Fruit fly (Drosophila melanogaster) whole organism, prepupa: Measurements from ENCODE around the gene ci.

ENCODE experiments used
- Blimp-1 ChIP-seq: fragments of 200-800 bp; sonication (Bioruptor generic); optimal IDR thresholded peaks from 3 replicates; lab custom pipeline; 2017; ENCODE audit warnings: missing biosample characterization, missing genetic modification characterization, mild to moderate bottlenecking, moderate library complexity, missing genetic modification reagents
- CG10631 ChIP-seq: fragments of 200-800 bp; sonication (Bioruptor generic); optimal IDR thresholded peaks from 2 replicates; lab custom pipeline; 2016; ENCODE audit warnings: missing biosample characterization, missing genetic modification characterization
- CG11762 ChIP-seq: fragments of 200-800 bp; sonication (Bioruptor generic); optimal IDR thresholded peaks from 3 replicates; lab custom pipeline; 2016; ENCODE audit warnings: missing biosample characterization, missing genetic modification characterization; ENCODE audit not compliant: insufficient read depth
- CG11902 ChIP-seq: fragments of 200-800 bp; sonication (Bioruptor generic); optimal IDR thresholded peaks from 3 replicates; lab custom pipeline; 2016; ENCODE audit warnings: missing biosample characterization, missing genetic modification characterization
- CG15336 ChIP-seq: fragments of 200-800 bp; sonication (Bioruptor generic); IDR thresholded peaks from 2 replicates; pipeline ENCODE4 v1.3.6; 2022; ENCODE audit warnings: missing biosample characterization, missing genetic modification characterization
- CG16779 ChIP-seq: fragments of 200-800 bp; sonication (Bioruptor generic); optimal IDR thresholded peaks from 3 replicates; lab custom pipeline; 2017; ENCODE audit warnings: missing biosample characterization, mild to moderate bottlenecking, missing genetic modification characterization
- CG31627 ChIP-seq: fragments of 200-800 bp; sonication (Bioruptor generic); optimal IDR thresholded peaks from 3 replicates; lab custom pipeline; 2016; ENCODE audit warnings: missing biosample characterization, missing genetic modification characterization
- CG3919 ChIP-seq: fragments of 200-800 bp; sonication (Bioruptor generic); optimal IDR thresholded peaks from 3 replicates; lab custom pipeline; 2016; ENCODE audit warnings: missing biosample characterization, missing genetic modification characterization
- CG4318 ChIP-seq: fragments of 200-800 bp; sonication (Bioruptor generic); optimal IDR thresholded peaks from 3 replicates; lab custom pipeline; 2017; ENCODE audit warnings: missing biosample characterization, mild to moderate bottlenecking, missing genetic modification characterization
- CG6163 ChIP-seq: fragments of 200-800 bp; sonication (Bioruptor generic); IDR thresholded peaks from 3 replicates; pipeline ENCODE4 v1.3.6; 2022; ENCODE audit warnings: missing biosample characterization, missing genetic modification characterization
- CG6792 ChIP-seq: fragments of 200-800 bp; sonication (Bioruptor generic); optimal IDR thresholded peaks from 3 replicates; lab custom pipeline; 2016; ENCODE audit warnings: missing biosample characterization, missing genetic modification characterization
- CG6808 ChIP-seq: fragments of 200-800 bp; sonication (Bioruptor generic); optimal IDR thresholded peaks from 3 replicates; lab custom pipeline; 2017; ENCODE audit warnings: missing biosample characterization, missing genetic modification characterization, mild to moderate bottlenecking, moderate library complexity, missing genetic modification reagents
- CG6854 ChIP-seq: fragments of 200-800 bp; sonication (Bioruptor generic); optimal IDR thresholded peaks from 2 replicates; lab custom pipeline; 2017; ENCODE audit warnings: missing biosample characterization, mild to moderate bottlenecking, missing genetic modification characterization
- CG8119 ChIP-seq: fragments of 200-800 bp; sonication (Bioruptor generic); IDR thresholded peaks from 3 replicates; pipeline ENCODE4 v1.3.6; 2022; ENCODE audit warnings: missing biosample characterization, missing genetic modification characterization
- CG8319 ChIP-seq: fragments of 200-800 bp; sonication (Bioruptor generic); optimal IDR thresholded peaks from 3 replicates; lab custom pipeline; 2016; ENCODE audit warnings: missing biosample characterization, missing genetic modification characterization
- CG9139 ChIP-seq: fragments of 200-800 bp; sonication (Bioruptor generic); optimal IDR thresholded peaks from 3 replicates; lab custom pipeline; 2017; ENCODE audit warnings: missing biosample characterization, mild to moderate bottlenecking, missing genetic modification characterization
- Eip75B ChIP-seq: fragments of 200-800 bp; sonication (Bioruptor generic); optimal IDR thresholded peaks from 3 replicates; lab custom pipeline; 2016; ENCODE audit warnings: missing biosample characterization, missing genetic modification characterization
- Eip78C ChIP-seq: fragments of 200-800 bp; sonication (Bioruptor generic); peaks from one replicate; lab custom pipeline; 2016; ENCODE audit warnings: missing biosample characterization, missing genetic modification characterization
- Eip93F ChIP-seq: fragments of 200-800 bp; sonication (Bioruptor generic); optimal IDR thresholded peaks from 2 replicates; lab custom pipeline; 2016; ENCODE audit warnings: missing biosample characterization, mild to moderate bottlenecking, missing genetic modification characterization
- Ets96B ChIP-seq: fragments of 200-800 bp; optimal IDR thresholded peaks from 2 replicates; lab custom pipeline; 2019; ENCODE audit warnings: missing biosample characterization, mild to moderate bottlenecking, missing genetic modification characterization, moderate library complexity
- Gug ChIP-seq: fragments of 200-800 bp; sonication (Bioruptor generic); IDR thresholded peaks from 2 replicates; pipeline ENCODE4 v1.3.6; 2022; ENCODE audit warnings: missing biosample characterization, missing genetic modification characterization
- Hr38 ChIP-seq: sonication (Bioruptor generic); optimal IDR thresholded peaks from 2 replicates; lab custom pipeline; 2016; ENCODE audit warnings: missing biosample characterization, missing genetic modification characterization
- Hr39 ChIP-seq: fragments of 200-800 bp; sonication (Bioruptor generic); optimal IDR thresholded peaks from 2 replicates; lab custom pipeline; 2016; ENCODE audit warnings: missing biosample characterization, missing genetic modification characterization
- Lpt ChIP-seq: fragments of 200-800 bp; sonication (Bioruptor generic); optimal IDR thresholded peaks from 3 replicates; lab custom pipeline; 2016; ENCODE audit warnings: missing biosample characterization, missing genetic modification characterization
- Met ChIP-seq: fragments of 200-800 bp; sonication (Bioruptor generic); optimal IDR thresholded peaks from 3 replicates; lab custom pipeline; 2016; ENCODE audit warnings: missing biosample characterization, missing genetic modification characterization
- OdsH ChIP-seq: fragments of 200-800 bp; sonication (Bioruptor generic); optimal IDR thresholded peaks from 3 replicates; lab custom pipeline; 2016; ENCODE audit warnings: missing biosample characterization, missing genetic modification characterization
- Smox ChIP-seq: fragments of 200-800 bp; sonication (Bioruptor generic); optimal IDR thresholded peaks from 3 replicates; lab custom pipeline; 2016; ENCODE audit warnings: missing biosample characterization, missing genetic modification characterization
- Sox102F ChIP-seq: fragments of 200-800 bp; sonication (Bioruptor generic); optimal IDR thresholded peaks from 2 replicates; lab custom pipeline; 2016; ENCODE audit warnings: missing biosample characterization, mild to moderate bottlenecking, missing genetic modification characterization
- Sox14 ChIP-seq: fragments of 200-800 bp; sonication (Bioruptor generic); optimal IDR thresholded peaks from 3 replicates; lab custom pipeline; 2016; ENCODE audit warnings: missing biosample characterization, missing genetic modification characterization
- Sox15 ChIP-seq: fragments of 200-800 bp; sonication (Bioruptor generic); optimal IDR thresholded peaks from 3 replicates; lab custom pipeline; 2016; ENCODE audit warnings: missing biosample characterization, missing genetic modification characterization
- acj6 ChIP-seq: fragments of 200-800 bp; sonication (Bioruptor generic); optimal IDR thresholded peaks from 3 replicates; lab custom pipeline; 2016; ENCODE audit warnings: missing biosample characterization, missing genetic modification characterization
- cyc ChIP-seq: fragments of 200-800 bp; sonication (Bioruptor generic); optimal IDR thresholded peaks from 3 replicates; lab custom pipeline; 2016; ENCODE audit warnings: missing biosample characterization, missing genetic modification characterization
- dsx ChIP-seq: fragments of 200-800 bp; optimal IDR thresholded peaks from 3 replicates; lab custom pipeline; 2019; ENCODE audit warnings: missing biosample characterization, mild to moderate bottlenecking, missing genetic modification characterization, moderate library complexity; ENCODE audit not compliant: poor library complexity, severe bottlenecking
- fkh ChIP-seq: fragments of 200-800 bp; sonication (Bioruptor generic); optimal IDR thresholded peaks from 3 replicates; lab custom pipeline; 2017; ENCODE audit warnings: missing biosample characterization, mild to moderate bottlenecking, missing genetic modification characterization, moderate library complexity
- lz ChIP-seq: fragments of 200-800 bp; sonication (Bioruptor generic); optimal IDR thresholded peaks from 3 replicates; lab custom pipeline; 2016; ENCODE audit warnings: missing biosample characterization, missing genetic modification characterization
- net ChIP-seq: fragments of 200-800 bp; sonication (Bioruptor generic); optimal IDR thresholded peaks from 3 replicates; lab custom pipeline; 2016; ENCODE audit warnings: missing biosample characterization, missing genetic modification characterization
- salr ChIP-seq, 2 experiments: fragments of 200-800 bp; sonication (Bioruptor generic); optimal IDR thresholded peaks; 3 replicates each; lab custom pipeline; 2016 to 2018; ENCODE audit warnings: missing biosample characterization in 2 of 2, missing genetic modification characterization in 2 of 2, mild to moderate bottlenecking in 1 of 2
- ss ChIP-seq, 2 experiments: fragments of 200-800 bp; sonication (Bioruptor generic); optimal IDR thresholded peaks; 2 replicates in 1 of 2; 3 replicates in 1 of 2; lab custom pipeline; 2017 to 2018; ENCODE audit warnings: mild to moderate bottlenecking in 2 of 2, missing biosample characterization in 2 of 2, missing genetic modification characterization in 2 of 2, moderate library complexity in 1 of 2

Gene ci

DNA sequence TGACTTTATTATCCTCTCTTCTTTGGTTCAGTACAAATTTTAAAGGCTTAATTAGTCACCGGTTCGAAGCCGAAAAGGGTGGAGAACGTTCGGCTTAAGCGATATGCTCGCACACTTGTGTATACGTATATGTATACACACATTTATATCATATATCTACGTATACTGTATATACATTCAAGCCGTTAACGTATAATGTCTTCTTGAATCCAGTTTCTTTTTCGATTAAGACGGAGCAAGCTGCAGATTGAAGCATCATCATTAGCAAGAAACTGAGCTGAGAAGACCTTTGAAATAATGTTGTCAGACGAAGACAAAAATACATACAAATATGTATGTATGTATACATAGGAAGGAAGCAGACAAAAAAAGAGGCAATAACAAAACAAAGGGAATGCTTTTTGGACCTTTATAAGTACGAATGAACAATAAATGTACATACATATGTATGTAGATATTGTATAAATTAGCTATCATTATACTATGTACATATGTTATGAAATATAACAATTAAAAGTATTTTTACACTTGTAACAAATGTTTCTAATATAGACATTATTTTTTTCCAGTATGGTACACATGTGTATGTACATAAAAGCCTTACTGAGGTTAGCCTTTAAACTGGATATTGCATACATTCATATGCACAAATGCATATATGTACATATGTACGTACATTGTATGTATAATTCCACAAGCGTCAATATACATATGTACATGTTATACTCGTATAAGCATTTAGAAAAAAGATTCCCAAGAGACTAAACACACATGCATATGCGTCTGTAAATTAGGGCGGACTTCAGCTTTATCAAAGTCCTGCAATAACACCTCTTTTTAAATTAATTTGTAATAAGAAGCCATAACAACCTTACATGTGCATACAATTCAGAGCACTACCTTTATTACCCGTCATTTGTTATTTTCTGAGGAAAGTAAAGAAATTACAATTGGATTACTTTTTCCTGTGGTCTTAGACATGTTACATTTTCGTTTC lies 3.5 kb upstream of the ci start (continued):
- TF ChIP-seq CG6163 (GFP tag; lab: Robert Waterston, UW) (no peak), CG10631 (GFP tag; lab: Kevin White, UChicago) (peak; percentile 50), Ets96B (tag; lab: Kevin White, UChicago) (peak; percentile 56), CG3919 (GFP tag; lab: Kevin White, UChicago) (peak; percentile 50), CG15336 (GFP tag; lab: Robert Waterston, UW) (peak; percentile 48), net (GFP tag; lab: Kevin White, UChicago) (peak; percentile 44), salr (GFP tag; optimal IDR thresholded peaks at IDR 0.05; lab: Kevin White, UChicago) (peak in 1 of 2 experiments; percentile 19), acj6 (GFP tag; lab: Kevin White, UChicago) (peak; percentile 49), Blimp-1 (GFP tag; lab: Kevin White, UChicago) (no peak), CG31627 (GFP tag; lab: Kevin White, UChicago) (no peak), Hr39 (GFP tag; lab: Kevin White, UChicago) (no peak), Hr38 (GFP tag; lab: Kevin White, UChicago) (no peak), Smox (GFP tag; lab: Kevin White, UChicago) (no peak), CG6808 (GFP tag; lab: Kevin White, UChicago) (peak; percentile 36), Met (GFP tag; lab: Kevin White, UChicago) (peak; percentile 24), CG9139 (GFP tag; lab: Kevin White, UChicago) (peak; percentile 22), Gug (no peak), CG4318 (GFP tag; lab: Kevin White, UChicago) (no peak), OdsH (peak; percentile 51)

- TF ChIP-seq Blimp-1 (GFP tag; lab: Kevin White, UChicago) (no peak), Eip93F (GFP tag; lab: Kevin White, UChicago) (no peak), Eip75B (GFP tag; lab: Kevin White, UChicago) (peak; percentile 1), cyc (GFP tag; lab: Kevin White, UChicago) (no peak), lz (GFP tag; lab: Kevin White, UChicago) (no peak), Smox (GFP tag; lab: Kevin White, UChicago) (no peak), CG16779 (no peak), CG11762 (GFP tag; lab: Kevin White, UChicago) (no peak), CG6792 (GFP tag; lab: Kevin White, UChicago) (no peak), Sox14 (peak; percentile 2), ss (GFP tag; optimal IDR thresholded peaks at IDR 0.05; lab: Kevin White, UChicago) (peak in 1 of 2 experiments; percentile 24), CG8119 (GFP tag; lab: Robert Waterston, UW) (0 out of 3 replicates have a peak, but pooled peaks have one; percentile 19), dsx (GFP tag; lab: Kevin White, UChicago) (peak; percentile 45), net (GFP tag; lab: Kevin White, UChicago) (no peak), Eip78C (GFP tag; lab: Kevin White, UChicago) (peak; percentile 77), CG9139 (GFP tag; lab: Kevin White, UChicago) (peak; percentile 13), CG11902 (no peak), CG8319 (GFP tag; lab: Kevin White, UChicago) (no peak), CG15336 (GFP tag; lab: Robert Waterston, UW) (0 out of 2 replicates have a peak, but pooled peaks have one; percentile 11), Sox15 (GFP tag; lab: Kevin White, UChicago) (no peak), Met (GFP tag; lab: Kevin White, UChicago) (peak; percentile 10), Lpt (GFP tag; lab: Kevin White, UChicago) (peak; percentile 59), CG6854 (GFP tag; lab: Kevin White, UChicago) (peak; percentile 19), fkh (GFP tag; lab: Kevin White, UChicago) (peak; percentile 92), Sox102F (GFP tag; lab: Kevin White, UChicago) (peak; percentile 20)
Measured at dm6 chr4:58896-59525, 2.2 kb upstream of the ci start.
